Fruit fly (Drosophila melanogaster): ENCODE results near the gene CG18764.

DNA sequence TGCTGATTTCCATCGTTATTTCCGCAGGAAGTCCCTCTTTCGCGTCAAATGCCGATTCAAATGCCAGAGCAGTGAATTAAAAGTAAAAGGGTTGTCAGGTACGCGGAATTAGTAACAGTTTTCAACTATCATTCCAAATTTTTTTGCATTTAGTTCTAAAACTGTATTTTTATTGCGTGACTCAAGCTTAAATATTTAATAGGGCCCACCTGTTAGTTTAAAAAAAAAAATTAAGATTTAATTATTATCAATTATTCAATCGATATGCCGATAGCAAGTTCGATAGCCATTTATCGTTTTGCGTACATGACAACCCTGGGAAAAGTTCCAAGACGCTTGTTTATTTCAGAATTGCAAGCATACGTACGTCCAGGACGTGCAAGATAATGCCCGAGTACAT, 3.7 kb upstream of the CG18764 start, which contains the start of gene CG14711:
- peak; percentile 74 for TF ChIP-seq Mnt (GFP tag; optimal IDR thresholded peaks at IDR 0.05)
- peak; percentile 92 for TF ChIP-seq bab1 (GFP tag; optimal IDR thresholded peaks at IDR 0.05)

Measured in whole organism, adult.